Worm (Caenorhabditis elegans) whole organism, dauer: ENCODE results near the gene M106.8.

Source experiments
- unc-62 ChIP-seq: sonication (generic microtip); optimal IDR thresholded peaks from 2 replicates; lab custom pipeline; 2017; ENCODE audit warnings: missing biosample characterization, missing genetic modification reagents, missing genetic modification characterization

Gene M106.8

DNA sequence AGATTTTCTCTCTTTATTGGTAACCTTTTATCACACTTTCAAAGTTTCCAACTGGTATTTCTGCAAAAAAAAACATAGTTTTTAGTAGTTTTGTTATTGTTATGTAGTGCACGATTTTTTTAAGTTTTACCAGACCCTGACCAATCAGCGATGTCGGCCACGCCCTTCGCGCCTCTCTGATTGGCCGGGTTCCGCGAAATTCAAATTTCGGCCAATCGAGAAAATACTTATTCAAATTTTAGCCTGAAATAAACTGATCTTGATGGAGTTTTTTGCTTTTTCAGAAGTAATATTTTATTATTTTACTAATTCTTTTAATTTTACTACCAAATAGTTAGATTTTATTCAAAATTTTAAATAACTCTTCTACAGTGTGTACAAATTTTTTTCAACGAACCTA is 38.5 kb downstream of the M106.8 start:
- no peak for TF ChIP-seq unc-62 (GFP tag; lab: Kevin White, UChicago)

DNA sequence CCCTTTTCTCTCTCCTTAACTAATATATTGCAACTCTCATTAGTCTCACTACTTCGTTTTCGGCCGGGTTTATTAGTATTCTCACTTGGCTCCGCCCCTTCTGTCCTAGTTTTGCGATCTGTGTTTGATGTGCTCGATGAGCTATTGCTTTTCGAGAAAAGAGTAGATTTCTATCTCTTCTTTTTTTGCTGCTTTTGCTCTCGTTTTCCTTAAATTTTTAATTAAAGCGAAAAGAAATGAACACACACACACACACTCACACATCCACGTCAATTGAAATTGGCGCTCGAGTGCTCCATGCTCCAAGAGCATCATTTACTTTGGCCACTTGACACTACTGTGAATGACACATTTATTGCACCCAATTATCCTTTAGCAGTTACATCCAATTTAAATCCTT is 39.0 kb downstream of the M106.8 start:
- TF ChIP-seq unc-62 (GFP tag; lab: Kevin White, UChicago): no peak

DNA sequence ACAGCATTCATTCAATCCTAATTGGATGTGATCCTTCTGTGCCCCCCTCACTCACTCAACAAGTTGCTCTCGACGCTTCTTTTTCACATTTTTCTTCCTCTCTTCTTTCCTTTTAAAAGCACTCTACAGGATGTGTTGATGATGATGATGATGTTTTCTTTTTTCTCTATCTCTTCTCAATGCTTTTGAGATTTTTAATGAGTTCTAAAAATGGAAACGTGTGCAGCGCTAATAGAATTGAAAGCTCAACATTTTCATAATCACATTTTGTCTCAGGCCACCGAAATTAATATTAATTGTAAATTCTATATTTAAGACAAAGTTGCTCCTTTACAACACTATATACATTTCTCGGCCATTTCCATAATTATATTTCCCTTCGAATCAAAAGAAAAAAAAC is 43.2 kb downstream of the M106.8 start:
- no peak for TF ChIP-seq unc-62 (GFP tag; lab: Kevin White, UChicago)

DNA sequence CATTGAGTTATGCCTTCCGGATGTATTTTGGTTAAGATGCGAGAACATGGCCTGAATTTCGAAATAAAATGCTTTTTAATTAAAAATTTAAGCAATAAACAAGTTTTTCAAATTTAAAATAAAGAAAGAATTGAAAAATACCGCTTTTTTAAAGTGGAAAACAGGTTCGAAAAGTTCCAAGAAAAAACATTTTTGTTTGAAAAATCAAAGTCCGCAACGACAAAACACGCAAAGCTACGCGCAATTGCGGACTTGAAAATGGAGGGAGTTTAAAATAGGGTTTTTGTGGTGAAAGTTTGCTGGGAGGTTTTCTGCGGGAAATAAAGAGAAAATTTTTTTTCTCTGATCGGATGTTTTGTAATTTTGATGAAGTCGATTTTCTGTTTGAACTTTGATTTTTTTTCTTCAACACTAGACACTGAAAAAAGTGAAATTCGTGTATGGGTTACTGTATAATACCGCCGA is 45.0 kb downstream of the M106.8 start, which contains the start of gene npp-19:
TSS of gene npp-19 (minus strand) at position 51 of the 465 bp plus-strand sequence.
- no peak for TF ChIP-seq unc-62 (GFP tag; lab: Kevin White, UChicago)

DNA sequence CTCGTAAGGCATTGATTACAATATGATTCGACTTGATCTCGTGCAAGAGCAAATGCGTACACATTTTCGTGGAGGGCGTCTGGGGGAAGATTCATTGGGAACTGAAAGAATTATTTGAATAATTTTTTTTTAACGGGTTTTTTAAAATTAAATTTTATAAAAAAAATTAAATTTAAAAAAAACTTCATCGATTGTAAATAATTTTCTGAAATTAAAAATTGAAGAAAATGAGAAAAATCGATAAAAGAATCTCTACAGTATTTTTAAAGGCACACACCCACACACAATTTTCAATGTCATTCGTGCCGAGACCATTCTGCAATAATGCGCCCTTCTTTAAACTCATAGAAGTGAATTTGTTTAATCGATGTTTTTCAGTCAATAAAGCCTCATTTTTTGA is 47.2 kb downstream of the M106.8 start, which contains the start of gene set-14:
TSS of gene set-14 (minus strand) at position 101 of the 400 bp plus-strand sequence.
- TF ChIP-seq unc-62 (GFP tag; lab: Kevin White, UChicago): no peak

DNA sequence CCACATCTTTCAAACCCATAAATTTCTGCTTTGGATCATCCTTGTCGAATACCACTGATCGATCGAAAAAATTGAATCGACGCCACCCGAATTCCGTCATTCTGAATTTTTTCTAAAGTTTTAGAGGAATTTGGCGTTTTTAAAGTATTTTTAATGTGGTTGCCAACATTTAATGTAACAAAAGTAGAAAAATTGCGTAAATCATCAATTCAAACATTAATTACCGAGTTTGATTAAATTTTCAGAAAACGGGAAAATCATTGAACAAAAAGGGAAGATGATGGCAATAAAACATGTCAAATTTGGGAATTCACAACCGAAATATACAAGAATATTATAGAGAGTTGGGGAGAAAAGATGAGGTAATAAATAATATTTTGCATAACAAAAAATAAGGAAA is 50.0 kb downstream of the M106.8 start, which contains the start of gene vps-11:
TSS of gene vps-11 (minus strand) at position 101 of the 400 bp plus-strand sequence.
- no peak for TF ChIP-seq unc-62 (GFP tag; lab: Kevin White, UChicago)

DNA sequence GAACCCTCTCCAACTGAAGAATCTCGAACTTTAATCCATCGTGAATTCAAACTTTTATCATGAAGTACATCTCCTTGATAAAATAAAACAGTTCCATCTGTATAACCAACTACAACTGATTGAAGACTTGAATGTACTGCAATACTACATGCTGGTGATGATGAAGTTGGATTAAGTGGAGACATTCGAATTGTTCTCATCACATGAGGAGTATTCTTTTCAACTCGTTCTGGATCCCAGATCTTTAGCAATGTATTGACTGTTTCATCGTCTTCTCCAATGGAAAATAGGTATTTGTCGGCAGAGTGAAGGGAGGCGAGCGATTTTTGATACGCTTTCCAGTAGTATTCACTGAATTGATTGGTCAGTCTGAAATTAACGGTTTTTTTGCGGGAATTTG is 50.8 kb downstream of the M106.8 start:
- no peak for TF ChIP-seq unc-62 (GFP tag; lab: Kevin White, UChicago)
